Fruit fly (Drosophila melanogaster): ENCODE results near the gene CG2841.

- TF ChIP-seq Myc (optimal IDR thresholded peaks at IDR 0.05) (no peak), psq (optimal IDR thresholded peaks at IDR 0.05) (no peak), ttk (optimal IDR thresholded peaks at IDR 0.05) (no peak), Sin3A (optimal IDR thresholded peaks at IDR 0.05) (no peak), h (optimal IDR thresholded peaks at IDR 0.05) (no peak), insv (optimal IDR thresholded peaks at IDR 0.05) (no peak)
These were observed 16.0 kb downstream of the CG2841 start for dm6 chrX:2350228-2350564.
